Worm (Caenorhabditis elegans): ENCODE data around the gene T24E12.2.

ce11 chrII:3806964-3807363 lies 24.2 kb downstream of the T24E12.2 start, which contains the start of gene F54D10.4:
- TF ChIP-seq cog-1 (tag; optimal IDR thresholded peaks at IDR 0.05): no peak
- TF ChIP-seq ztf-29 (GFP tag; IDR thresholded peaks at IDR 0.05): no peak
- no peak for TF ChIP-seq tab-1 (GFP tag; IDR thresholded peaks at IDR 0.05)
- TF ChIP-seq ztf-23 (GFP tag; IDR thresholded peaks at IDR 0.05): no peak
- no peak for TF ChIP-seq T22C8.4 (GFP tag; IDR thresholded peaks at IDR 0.05)
